Worm (Caenorhabditis elegans) whole organism, late embryonic: Measurements from ENCODE around the gene Y39B6A.33.

Experiments
- Y22D7AL.16 ChIP-seq: sonication (generic microtip); optimal IDR thresholded peaks from 2 replicates; lab custom pipeline; 2016; ENCODE audit warnings: missing genetic modification characterization, missing compliant biosample characterization
- ama-1 ChIP-seq: fragments of 150-350 bp; optimal IDR thresholded peaks from 2 replicates; lab custom pipeline; 2014
- lim-6 ChIP-seq: sonication (generic microtip); optimal IDR thresholded peaks from 2 replicates; lab custom pipeline; 2016; ENCODE audit warnings: missing genetic modification characterization, missing compliant biosample characterization
- nfya-1 ChIP-seq: sonication (generic microtip); optimal IDR thresholded peaks from 2 replicates; lab custom pipeline; 2017; ENCODE audit warnings: missing genetic modification characterization, mild to moderate bottlenecking, missing compliant biosample characterization, antibody characterized with exemption, moderate library complexity
- pag-3 ChIP-seq: sonication (generic microtip); optimal IDR thresholded peaks from 2 replicates; lab custom pipeline; 2016; ENCODE audit warnings: missing compliant biosample characterization, missing genetic modification characterization, borderline replicate concordance
- tbx-7 ChIP-seq: sonication (generic microtip); optimal IDR thresholded peaks from 2 replicates; lab custom pipeline; 2016; ENCODE audit warnings: missing genotype, missing genetic modification characterization, missing compliant biosample characterization

DNA sequence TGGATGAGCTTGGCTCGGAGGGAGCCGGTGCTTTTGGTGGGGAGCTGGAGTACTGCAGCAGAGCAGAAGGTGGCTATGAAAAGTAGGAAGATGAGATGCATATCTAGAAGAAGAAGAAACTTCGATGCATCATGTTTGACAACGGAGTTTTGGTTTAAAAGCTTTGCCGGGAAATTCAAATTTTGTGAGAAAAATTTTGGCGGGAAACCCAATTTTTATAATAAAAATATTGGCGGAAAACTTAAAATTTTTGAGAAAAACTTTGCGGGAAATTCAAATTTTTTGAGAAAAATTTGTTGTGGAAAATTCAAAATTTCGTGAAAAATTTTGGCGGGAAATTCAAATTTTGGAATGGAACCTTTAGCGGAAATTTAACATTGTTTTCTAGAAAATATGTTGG, 43.0 kb downstream of the Y39B6A.33 start, which contains the start of gene asp-15:
- TF ChIP-seq nfya-1 (tag; lab: Kevin White, UChicago): no peak
- TF ChIP-seq lim-6 (tag; lab: Kevin White, UChicago): no peak
- TF ChIP-seq Y22D7AL.16 (tag; lab: Kevin White, UChicago): no peak
- no peak for TF ChIP-seq ama-1
- TF ChIP-seq pag-3 (tag; lab: Kevin White, UChicago): no peak
- TF ChIP-seq tbx-7 (tag; lab: Kevin White, UChicago): no peak
